Fruit fly (Drosophila melanogaster): Measurements from ENCODE around the gene Srp54.
A peak's percentile ranks its signal among the peaks of the same experiment; 100 is the strongest.

Srp54 gene

DNA sequence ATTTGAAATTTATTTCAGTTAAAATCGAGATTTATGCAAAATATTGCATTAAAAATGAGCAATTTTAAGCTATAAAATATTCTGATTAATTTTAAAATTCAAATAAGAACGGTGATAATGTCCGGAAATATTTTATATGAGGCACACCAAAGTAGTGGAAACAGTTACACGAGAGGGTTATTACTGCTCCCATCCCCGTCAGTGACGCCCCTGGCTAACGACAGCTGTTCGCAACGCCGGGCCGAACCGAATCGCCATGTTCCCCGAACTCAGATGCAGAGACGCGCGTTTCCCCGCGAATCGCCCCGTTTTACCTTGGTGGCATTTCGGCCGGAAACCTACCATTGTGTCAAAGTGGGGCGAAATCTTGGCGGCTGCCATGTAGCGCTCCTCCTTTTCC lies 928 bp upstream of the Srp54 start (continued):
- TF ChIP-seq CG2889 (GFP tag; IDR thresholded peaks at IDR 0.05) (no peak), Dfd (GFP tag; optimal IDR thresholded peaks at IDR 0.05) (no peak), CG1832 (GFP tag; optimal IDR thresholded peaks at IDR 0.05) (no peak), ken (GFP tag; IDR thresholded peaks at IDR 0.05) (peak; percentile 26; the same call in 1 of the 3 replicates), sisA (GFP tag; IDR thresholded peaks at IDR 0.05) (peak; percentile 36; the same call in 1 of the 2 replicates), E2f1 (GFP tag; IDR thresholded peaks at IDR 0.05) (no peak), CG12942 (GFP tag; optimal IDR thresholded peaks at IDR 0.05) (no peak), CG11696 (GFP tag; IDR thresholded peaks at IDR 0.05) (no peak), run (tag; optimal IDR thresholded peaks at IDR 0.05) (no peak), Blimp-1 (GFP tag; optimal IDR thresholded peaks at IDR 0.05) (no peak), otp (GFP tag; IDR thresholded peaks at IDR 0.05) (no peak), knrl (GFP tag; IDR thresholded peaks at IDR 0.05; ENCODE audit: partially characterized antibody) (no peak), Fer2 (tag; optimal IDR thresholded peaks at IDR 0.05) (no peak), CG11695 (GFP tag; IDR thresholded peaks at IDR 0.05) (peak; percentile 45; the same call in 1 of the 3 replicates), Fer1 (GFP tag; optimal IDR thresholded peaks at IDR 0.05) (no peak), CG31441 (GFP tag; IDR thresholded peaks at IDR 0.05) (no peak), Pdp1 (GFP tag; optimal IDR thresholded peaks at IDR 0.05) (no peak), ewg (GFP tag; optimal IDR thresholded peaks at IDR 0.05) (no peak), chinmo (GFP tag; IDR thresholded peaks at IDR 0.05; ENCODE audit: partially characterized antibody) (no peak), zen (tag; optimal IDR thresholded peaks at IDR 0.05) (no peak), bbx (GFP tag; IDR thresholded peaks at IDR 0.05; ENCODE audit: partially characterized antibody) (no peak), fu2 (GFP tag; optimal IDR thresholded peaks at IDR 0.05) (no peak), nmo (GFP tag; optimal IDR thresholded peaks at IDR 0.05) (no peak), Hmx (GFP tag; optimal IDR thresholded peaks at IDR 0.05) (no peak), CG2875 (GFP tag; optimal IDR thresholded peaks at IDR 0.05) (no peak), Dp (GFP tag; optimal IDR thresholded peaks at IDR 0.05) (no peak), Vsx1 (GFP tag; optimal IDR thresholded peaks at IDR 0.05) (no peak), her (GFP tag; optimal IDR thresholded peaks at IDR 0.05) (no peak), Poxn (GFP tag; IDR thresholded peaks at IDR 0.05) (no peak), B-H2 (GFP tag; optimal IDR thresholded peaks at IDR 0.05) (no peak), dpn (GFP tag; optimal IDR thresholded peaks at IDR 0.05) (peak; percentile 26 to 36), pzg (GFP tag; optimal IDR thresholded peaks at IDR 0.05) (no peak), ro (GFP tag; IDR thresholded peaks at IDR 0.05) (no peak), CG9876 (GFP tag; optimal IDR thresholded peaks at IDR 0.05) (no peak), sug (tag; optimal IDR thresholded peaks at IDR 0.05) (peak; percentile 7), ci (GFP tag; IDR thresholded peaks at IDR 0.05) (peak; percentile 73; the same call in 2 of the 3 replicates), CG15514 (GFP tag; optimal IDR thresholded peaks at IDR 0.05) (peak; percentile 34), chm (GFP tag; IDR thresholded peaks at IDR 0.05) (no peak), ab (GFP tag; optimal IDR thresholded peaks at IDR 0.05) (no peak), CG6254 (GFP tag; optimal IDR thresholded peaks at IDR 0.05) (no peak), toy (GFP tag; IDR thresholded peaks at IDR 0.05) (no peak), kah (GFP tag; optimal IDR thresholded peaks at IDR 0.05) (no peak), gfzf (GFP tag; optimal IDR thresholded peaks at IDR 0.05) (no peak), dati (GFP tag; IDR thresholded peaks at IDR 0.05) (no peak), Bdp1 (GFP tag; optimal IDR thresholded peaks at IDR 0.05) (no peak), Deaf1 (tag; optimal IDR thresholded peaks at IDR 0.05) (peak; percentile 88), trem (tag; optimal IDR thresholded peaks at IDR 0.05) (no peak), CG6791 (GFP tag; IDR thresholded peaks at IDR 0.05; ENCODE audit: partially characterized antibody) (no peak), cg (GFP tag; optimal IDR thresholded peaks at IDR 0.05) (no peak), CG2712 (tag; optimal IDR thresholded peaks at IDR 0.05) (no peak), CG31365 (tag; optimal IDR thresholded peaks at IDR 0.05) (no peak)

Measured in whole organism, embryonic.